Worm (Caenorhabditis elegans): ENCODE measurements around the gene dhs-21.

ce11 chrV:12718622-12719021 is 14.8 kb downstream of the dhs-21 start, which contains the start of gene str-181:
- no peak for TF ChIP-seq him-1 (tag; optimal IDR thresholded peaks at IDR 0.05)
- no peak for TF ChIP-seq dao-5 (tag; optimal IDR thresholded peaks at IDR 0.05)
- TF ChIP-seq W03F9.2 (tag; optimal IDR thresholded peaks at IDR 0.05) = no peak

Data from whole organism, L4/young adult.